Fruit fly (Drosophila melanogaster) whole organism, embryonic: ENCODE results near the gene rk.

Source experiments
- Atf3 ChIP-seq: fragments of 200-800 bp; sonication (Bioruptor generic); optimal IDR thresholded peaks from 3 replicates; lab custom pipeline; 2016; ENCODE audit warnings: missing biosample characterization, missing genetic modification characterization
- B-H1 ChIP-seq: fragments of 200-800 bp; sonication (Bioruptor generic); IDR thresholded peaks from 3 replicates; pipeline ENCODE4 v1.3.6; 2022; ENCODE audit warnings: missing biosample characterization, missing genetic modification characterization
- Bgb ChIP-seq: fragments of 200-800 bp; sonication (Bioruptor generic); IDR thresholded peaks from 2 replicates; pipeline ENCODE4 v1.3.6; 2022; ENCODE audit warnings: missing biosample characterization, missing genetic modification characterization; ENCODE audit not compliant: partially characterized antibody
- C15 ChIP-seq: fragments of 200-800 bp; sonication (Bioruptor generic); IDR thresholded peaks from 3 replicates; pipeline ENCODE4 v1.3.6; 2022; ENCODE audit warnings: missing biosample characterization, missing genetic modification characterization
- CG11560 ChIP-seq: fragments of 200-800 bp; sonication (Bioruptor generic); IDR thresholded peaks from 3 replicates; pipeline ENCODE4 v1.3.6; 2022; ENCODE audit warnings: missing biosample characterization, missing genetic modification characterization
- CG11723 ChIP-seq: fragments of 200-800 bp; sonication (Bioruptor generic); optimal IDR thresholded peaks from 2 replicates; lab custom pipeline; 2017; ENCODE audit warnings: missing biosample characterization, mild to moderate bottlenecking, missing genetic modification characterization
- CG12219 ChIP-seq: fragments of 200-800 bp; sonication (Bioruptor generic); optimal IDR thresholded peaks from 3 replicates; lab custom pipeline; 2018; ENCODE audit warnings: missing biosample characterization, mild to moderate bottlenecking, missing genetic modification characterization
- CG1832 ChIP-seq: fragments of 200-800 bp; sonication (Bioruptor generic); optimal IDR thresholded peaks from 2 replicates; lab custom pipeline; 2017; ENCODE audit warnings: missing biosample characterization, mild to moderate bottlenecking, missing genetic modification characterization, inconsistent platforms
- CG30020 ChIP-seq: fragments of 200-800 bp; optimal IDR thresholded peaks from 2 replicates; lab custom pipeline; 2019; ENCODE audit warnings: missing biosample characterization, mild to moderate bottlenecking, missing genetic modification characterization, moderate library complexity
- CG31388 ChIP-seq: fragments of 200-800 bp; sonication (Bioruptor generic); optimal IDR thresholded peaks from 2 replicates; lab custom pipeline; 2016; ENCODE audit warnings: missing biosample characterization, missing genetic modification characterization
- CG3163 ChIP-seq: fragments of 200-800 bp; sonication (Bioruptor generic); optimal IDR thresholded peaks from 3 replicates; lab custom pipeline; 2016; ENCODE audit warnings: missing biosample characterization, missing genetic modification characterization
- CG3847 ChIP-seq: fragments of 200-800 bp; sonication (Bioruptor generic); IDR thresholded peaks from 2 replicates; pipeline ENCODE4 v1.3.6; 2022; ENCODE audit warnings: missing biosample characterization, missing genetic modification characterization
- CG4424 ChIP-seq: fragments of 200-800 bp; sonication (Bioruptor generic); optimal IDR thresholded peaks from 3 replicates; lab custom pipeline; 2016; ENCODE audit warnings: missing biosample characterization, missing genetic modification characterization
- CG5245 ChIP-seq: fragments of 200-800 bp; sonication (Bioruptor generic); optimal IDR thresholded peaks from 3 replicates; lab custom pipeline; 2016; ENCODE audit warnings: missing biosample characterization, missing genetic modification characterization
- CG7372 ChIP-seq: fragments of 200-800 bp; sonication (Bioruptor generic); IDR thresholded peaks from 2 replicates; pipeline ENCODE4 v1.3.6; 2022; ENCODE audit warnings: missing biosample characterization, missing genetic modification characterization
- CG7928 ChIP-seq: fragments of 200-800 bp; sonication (Bioruptor generic); optimal IDR thresholded peaks from 2 replicates; lab custom pipeline; 2017; ENCODE audit warnings: missing biosample characterization, mild to moderate bottlenecking, missing genetic modification characterization
- CG8281 ChIP-seq: fragments of 200-800 bp; sonication (Bioruptor generic); optimal IDR thresholded peaks from 2 replicates; lab custom pipeline; 2018; ENCODE audit warnings: missing biosample characterization, mild to moderate bottlenecking, missing genetic modification characterization, moderate library complexity
- CG8478 ChIP-seq: fragments of >200 bp; optimal IDR thresholded peaks from 2 replicates; lab custom pipeline; 2018
- CG8924 ChIP-seq: fragments of 200-800 bp; optimal IDR thresholded peaks from 3 replicates; lab custom pipeline; 2019; ENCODE audit warnings: missing biosample characterization, mild to moderate bottlenecking, missing genetic modification characterization, moderate library complexity
- CG9437 ChIP-seq: fragments of 200-800 bp; sonication (Bioruptor generic); optimal IDR thresholded peaks from 2 replicates; lab custom pipeline; 2018; ENCODE audit warnings: missing biosample characterization, mild to moderate bottlenecking, missing genetic modification characterization
- CkIIα-i1 ChIP-seq: fragments of 200-800 bp; sonication (Bioruptor generic); IDR thresholded peaks from 2 replicates; pipeline ENCODE4 v1.3.6; 2022; ENCODE audit warnings: missing biosample characterization, missing genetic modification characterization
- CoRest ChIP-seq: fragments of 200-800 bp; sonication (Bioruptor generic); optimal IDR thresholded peaks from 3 replicates; lab custom pipeline; 2018; ENCODE audit warnings: missing biosample characterization, mild to moderate bottlenecking, missing genetic modification characterization, moderate library complexity
- Dad ChIP-seq: fragments of 200-800 bp; sonication (Bioruptor generic); optimal IDR thresholded peaks from 3 replicates; lab custom pipeline; 2016; ENCODE audit warnings: missing biosample characterization, missing genetic modification characterization
- Dll ChIP-seq: fragments of 200-800 bp; sonication (Bioruptor generic); IDR thresholded peaks from 4 replicates; pipeline ENCODE4 v1.3.6; 2022; ENCODE audit warnings: missing biosample characterization, missing genetic modification characterization; ENCODE audit not compliant: partially characterized antibody
- Fer2 ChIP-seq: fragments of 200-800 bp; sonication (Bioruptor generic); optimal IDR thresholded peaks from 2 replicates; lab custom pipeline; 2018; ENCODE audit warnings: missing biosample characterization, mild to moderate bottlenecking, missing genetic modification characterization, moderate library complexity
- HLH3B ChIP-seq: fragments of 200-800 bp; sonication (Bioruptor generic); IDR thresholded peaks from 2 replicates; pipeline ENCODE4 v1.3.6; 2022; ENCODE audit warnings: missing biosample characterization, missing genetic modification characterization
- Hand ChIP-seq: fragments of 200-800 bp; sonication (Bioruptor generic); optimal IDR thresholded peaks from 2 replicates; lab custom pipeline; 2017; ENCODE audit warnings: mild to moderate bottlenecking, missing biosample characterization, missing genetic modification reagents, missing genetic modification characterization
- MESR4 ChIP-seq: fragments of 200-800 bp; sonication (Bioruptor generic); optimal IDR thresholded peaks from 2 replicates; lab custom pipeline; 2018; ENCODE audit warnings: missing biosample characterization, mild to moderate bottlenecking, missing genetic modification characterization, moderate library complexity
- Myb ChIP-seq: fragments of 200-800 bp; sonication (Bioruptor generic); optimal IDR thresholded peaks from 2 replicates; lab custom pipeline; 2016; ENCODE audit warnings: missing biosample characterization, missing genetic modification characterization
- Six4 ChIP-seq: fragments of 200-800 bp; sonication (Bioruptor generic); optimal IDR thresholded peaks from 2 replicates; lab custom pipeline; 2016; ENCODE audit warnings: missing biosample characterization, missing genetic modification characterization
- ara ChIP-seq: fragments of 200-800 bp; sonication (Bioruptor generic); IDR thresholded peaks from 2 replicates; pipeline ENCODE4 v1.3.6; 2022; ENCODE audit warnings: missing biosample characterization, missing genetic modification characterization
- ase ChIP-seq: fragments of 200-800 bp; sonication (Bioruptor generic); IDR thresholded peaks from 3 replicates; pipeline ENCODE4 v1.3.6; 2022; ENCODE audit warnings: missing biosample characterization, missing genetic modification characterization
- ash1 ChIP-seq: fragments of 200-800 bp; sonication (Bioruptor generic); optimal IDR thresholded peaks from 2 replicates; lab custom pipeline; 2018; ENCODE audit warnings: missing biosample characterization, mild to moderate bottlenecking, missing genetic modification characterization
- az2 ChIP-seq: fragments of 200-800 bp; sonication (Bioruptor generic); optimal IDR thresholded peaks from 3 replicates; lab custom pipeline; 2016; ENCODE audit warnings: missing biosample characterization, missing genetic modification characterization
- bbx ChIP-seq: fragments of 200-800 bp; sonication (Bioruptor generic); IDR thresholded peaks from 2 replicates; pipeline ENCODE4 v1.3.6; 2022; ENCODE audit warnings: missing biosample characterization, missing genetic modification characterization; ENCODE audit not compliant: partially characterized antibody
- bcd ChIP-seq: fragments of 200-800 bp; sonication (Bioruptor generic); optimal IDR thresholded peaks from 2 replicates; lab custom pipeline; 2017; ENCODE audit warnings: missing biosample characterization, mild to moderate bottlenecking, missing genetic modification characterization
- crp ChIP-seq, 2 experiments: fragments of 200-800 bp; sonication (Bioruptor generic); optimal IDR thresholded peaks; 2 replicates in 1 of 2; 3 replicates in 1 of 2; lab custom pipeline; 2017; ENCODE audit warnings: missing biosample characterization in 2 of 2, missing genetic modification characterization in 2 of 2, mild to moderate bottlenecking in 1 of 2, moderate library complexity in 1 of 2
- da ChIP-seq: fragments of 200-800 bp; sonication (Bioruptor generic); optimal IDR thresholded peaks from 2 replicates; lab custom pipeline; 2016; ENCODE audit warnings: missing biosample characterization, missing genetic modification characterization
- dan ChIP-seq: fragments of 200-800 bp; sonication (Bioruptor generic); IDR thresholded peaks from 2 replicates; pipeline ENCODE4 v1.3.6; 2022; ENCODE audit warnings: missing biosample characterization, missing genetic modification characterization
- hbn ChIP-seq: fragments of 200-800 bp; sonication (Bioruptor generic); IDR thresholded peaks from 2 replicates; pipeline ENCODE4 v1.3.6; 2022; ENCODE audit warnings: missing biosample characterization, missing genetic modification characterization; ENCODE audit not compliant: partially characterized antibody
- jing ChIP-seq: fragments of 200-800 bp; sonication (Bioruptor generic); optimal IDR thresholded peaks from 2 replicates; lab custom pipeline; 2018; ENCODE audit warnings: missing biosample characterization, mild to moderate bottlenecking, missing genetic modification characterization
- lola ChIP-seq, 3 experiments: fragments of >200 bp in 2 of 3; fragments of 200-800 bp in 1 of 3; sonication (Bioruptor generic) in 1 of 3; optimal IDR thresholded peaks; 2 replicates each; lab custom pipeline; 2017 to 2019; ENCODE audit warnings: missing biosample characterization in 3 of 3, missing genetic modification characterization in 3 of 3, mild to moderate bottlenecking in 1 of 3, moderate library complexity in 1 of 3
- nerfin-2 ChIP-seq: fragments of 200-800 bp; sonication (Bioruptor generic); IDR thresholded peaks from 2 replicates; pipeline ENCODE4 v1.3.6; 2022; ENCODE audit warnings: missing biosample characterization, missing genetic modification characterization; ENCODE audit not compliant: partially characterized antibody
- nmo ChIP-seq: fragments of 200-800 bp; sonication (Bioruptor generic); optimal IDR thresholded peaks from 2 replicates; lab custom pipeline; 2018; ENCODE audit warnings: missing biosample characterization, mild to moderate bottlenecking, missing genetic modification characterization, moderate library complexity
- pho ChIP-seq: fragments of 200-800 bp; sonication (Bioruptor generic); optimal IDR thresholded peaks from 2 replicates; lab custom pipeline; 2016; ENCODE audit warnings: missing biosample characterization, missing genetic modification characterization
- sens ChIP-seq: fragments of 200-800 bp; sonication (Bioruptor generic); peaks from one replicate; lab custom pipeline; 2016; ENCODE audit warnings: missing biosample characterization, missing genetic modification characterization
- slbo ChIP-seq: fragments of 200-800 bp; sonication (Bioruptor generic); IDR thresholded peaks from 2 replicates; pipeline ENCODE4 v1.3.6; 2022; ENCODE audit warnings: missing biosample characterization, missing genetic modification characterization
- sqz ChIP-seq: fragments of 200-800 bp; sonication (Bioruptor generic); optimal IDR thresholded peaks from 3 replicates; lab custom pipeline; 2018; ENCODE audit warnings: missing biosample characterization, mild to moderate bottlenecking, missing genetic modification characterization
- stc ChIP-seq: fragments of 200-800 bp; sonication (Bioruptor generic); IDR thresholded peaks from 2 replicates; pipeline ENCODE4 v1.3.6; 2022; ENCODE audit warnings: missing biosample characterization, missing genetic modification characterization
- zen2 ChIP-seq: fragments of 200-800 bp; sonication (Bioruptor generic); IDR thresholded peaks from 3 replicates; pipeline ENCODE4 v1.3.6; 2022; ENCODE audit warnings: missing biosample characterization, missing genetic modification characterization; ENCODE audit not compliant: partially characterized antibody

Gene rk

DNA sequence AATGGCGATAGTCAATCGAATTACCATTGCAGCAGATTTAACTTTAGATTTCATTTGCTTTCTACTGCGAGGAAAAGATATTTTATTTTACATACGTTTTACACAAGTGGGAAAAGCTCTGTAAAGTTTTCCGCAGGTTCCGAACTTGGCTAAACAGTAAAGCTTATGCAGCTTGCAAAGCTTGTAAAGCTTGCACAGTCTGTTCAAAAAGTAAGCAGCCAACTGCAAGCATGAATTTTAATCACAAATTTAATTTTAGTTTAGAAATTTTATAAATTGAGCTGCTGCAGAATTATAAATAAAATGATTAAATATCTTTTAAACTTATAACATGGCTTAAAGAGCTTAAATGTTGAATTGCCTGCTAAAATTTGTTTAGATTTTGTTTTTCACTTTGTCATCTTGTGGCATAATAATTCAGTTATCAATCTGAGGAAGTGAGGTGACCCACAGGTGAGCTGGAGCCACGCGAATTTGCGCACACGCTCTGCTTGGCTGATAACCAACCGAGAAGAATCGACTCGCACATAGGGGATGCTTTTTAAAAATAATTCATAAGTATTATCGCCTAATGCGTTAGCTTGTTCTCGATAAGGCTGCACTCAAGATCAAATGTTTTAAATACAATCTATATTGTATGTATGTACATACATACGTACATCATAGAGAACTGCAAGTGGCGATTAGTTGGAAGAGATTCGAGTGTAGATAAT is 10.7 kb upstream of the rk start (continued):
- TF ChIP-seq ara (GFP tag; lab: Robert Waterston, UW), result no peak
- no peak for TF ChIP-seq nerfin-2 (GFP tag; lab: Robert Waterston, UW)
- TF ChIP-seq Dad, result no peak
- TF ChIP-seq C15 (GFP tag; lab: Robert Waterston, UW), result no peak
- TF ChIP-seq B-H1, result peak; percentile 19; the same call in 1 of the 3 replicates
- peak; percentile 67; the same call in 1 of the 2 replicates for TF ChIP-seq Bgb (GFP tag; lab: Robert Waterston, UW)
- no peak; the same call in 1 of the 2 replicates for TF ChIP-seq CG7372
- peak; percentile 30 for TF ChIP-seq az2 (GFP tag; lab: Kevin White, UChicago)
- TF ChIP-seq ase (GFP tag; lab: Robert Waterston, UW), result no peak
- peak; percentile 56; the same call in 1 of the 2 replicates for TF ChIP-seq CG3847
- peak; percentile 40; the same call in 1 of the 3 replicates for TF ChIP-seq CG11560 (tag; lab: Robert Waterston, UW)
- TF ChIP-seq CG30020 (tag; lab: Kevin White, UChicago), result no peak
- TF ChIP-seq CG8281 (tag; lab: Kevin White, UChicago), result no peak
- TF ChIP-seq lola (GFP tag; optimal IDR thresholded peaks at IDR 0.05; lab: Kevin White, UChicago), result no peak
- TF ChIP-seq CG8924 (tag; lab: Kevin White, UChicago), result no peak
- no peak for TF ChIP-seq CG8478 (lab: Kevin White, UChicago)
- 0 out of 2 replicates have a peak, but pooled peaks have one; percentile 17 for TF ChIP-seq HLH3B (GFP tag; lab: Robert Waterston, UW)
- no peak for TF ChIP-seq CG3163 (GFP tag; lab: Kevin White, UChicago)
- TF ChIP-seq crp (GFP tag; optimal IDR thresholded peaks at IDR 0.05; lab: Kevin White, UChicago), result no peak
- TF ChIP-seq da (GFP tag; lab: Kevin White, UChicago), result no peak
- TF ChIP-seq slbo (GFP tag; lab: Robert Waterston, UW), result peak; percentile 85
- peak; percentile 43 for TF ChIP-seq bcd (GFP tag; lab: Kevin White, UChicago)
- TF ChIP-seq Fer2, result no peak
- TF ChIP-seq hbn (GFP tag; lab: Robert Waterston, UW), result no peak
- TF ChIP-seq Atf3 (GFP tag; lab: Kevin White, UChicago), result no peak
- no peak for TF ChIP-seq jing (GFP tag; lab: Kevin White, UChicago)
- TF ChIP-seq CG9437 (GFP tag; lab: Kevin White, UChicago), result no peak
- TF ChIP-seq Myb (GFP tag; lab: Kevin White, UChicago), result no peak
- 0 out of 2 replicates have a peak, but pooled peaks have one; percentile 13 for TF ChIP-seq bbx (GFP tag; lab: Robert Waterston, UW)
- peak; percentile 7 for TF ChIP-seq sens
- TF ChIP-seq zen2 (GFP tag; lab: Robert Waterston, UW), result no peak
- no peak for TF ChIP-seq CG11723
- TF ChIP-seq Six4, result peak; percentile 0
- TF ChIP-seq sqz (GFP tag; lab: Kevin White, UChicago), result no peak
- peak; percentile 40 for TF ChIP-seq CG4424 (GFP tag; lab: Kevin White, UChicago)
- no peak for TF ChIP-seq CG31388 (GFP tag; lab: Kevin White, UChicago)
- TF ChIP-seq nmo (GFP tag; lab: Kevin White, UChicago), result peak; percentile 38
- TF ChIP-seq Dll, result no peak
- TF ChIP-seq pho (GFP tag; lab: Kevin White, UChicago), result no peak
- TF ChIP-seq ash1 (GFP tag; lab: Kevin White, UChicago), result no peak
- no peak for TF ChIP-seq CG1832
- no peak for TF ChIP-seq Hand (GFP tag; lab: Kevin White, UChicago)
- no peak for TF ChIP-seq stc
- no peak for TF ChIP-seq dan (GFP tag; lab: Robert Waterston, UW)
- TF ChIP-seq CoRest (tag; lab: Kevin White, UChicago), result peak; percentile 33
- TF ChIP-seq CG12219 (GFP tag; lab: Kevin White, UChicago), result no peak
- no peak for TF ChIP-seq CG5245 (GFP tag; lab: Kevin White, UChicago)
- no peak for TF ChIP-seq CkIIα-i1 (GFP tag; lab: Robert Waterston, UW)
- TF ChIP-seq MESR4 (GFP tag; lab: Kevin White, UChicago), result no peak
- TF ChIP-seq CG7928 (GFP tag; lab: Kevin White, UChicago), result no peak
